Worm (Caenorhabditis elegans) whole organism, young adult: ENCODE measurements around the gene F44E2.8.
"Not testable (repeated sequence)": the region's sequence is repeated elsewhere in the genome, so short reads cannot be mapped to it uniquely, and the experiment has no call there.

Source experiments
- B0019.2 ChIP-seq: fragments of 200-800 bp; sonication (Bioruptor generic); conservative IDR thresholded peaks from 2 replicates; pipeline ENCODE4 v1.3.6; 2022; ENCODE audit warnings: missing genetic modification reagents, missing genetic modification characterization, missing compliant biosample characterization
- B0336.3 ChIP-seq: fragments of 200-800 bp; sonication (Bioruptor generic); IDR thresholded peaks from 2 replicates; pipeline ENCODE4 v1.3.6; 2022; ENCODE audit warnings: missing genetic modification characterization, missing compliant biosample characterization
- F33H1.4 ChIP-seq: fragments of 200-800 bp; sonication (Bioruptor generic); IDR thresholded peaks from 2 replicates; pipeline ENCODE4 v1.3.6; 2022; ENCODE audit warnings: missing genetic modification reagents, missing genetic modification characterization, missing compliant biosample characterization
- F49E8.2 ChIP-seq: sonication (generic microtip); optimal IDR thresholded peaks from 3 replicates; lab custom pipeline; 2017; ENCODE audit warnings: missing genetic modification characterization, mild to moderate bottlenecking, missing compliant biosample characterization, antibody characterized with exemption, moderate library complexity; ENCODE audit not compliant: insufficient read depth
- F52B5.7 ChIP-seq: sonication (generic microtip); optimal IDR thresholded peaks from 2 replicates; lab custom pipeline; 2016; ENCODE audit warnings: mild to moderate bottlenecking, missing genetic modification characterization, missing compliant biosample characterization
- F55B11.4 ChIP-seq: sonication (generic microtip); optimal IDR thresholded peaks from 2 replicates; lab custom pipeline; 2016; ENCODE audit warnings: missing compliant biosample characterization, missing genetic modification characterization, borderline replicate concordance; ENCODE audit not compliant: insufficient read depth
- F57C9.4 ChIP-seq: sonication (generic microtip); optimal IDR thresholded peaks from 2 replicates; lab custom pipeline; 2017; ENCODE audit warnings: mild to moderate bottlenecking, missing genetic modification characterization, missing compliant biosample characterization
- Y56A3A.18 ChIP-seq: fragments of 200-800 bp; sonication (Bioruptor generic); IDR thresholded peaks from 2 replicates; pipeline ENCODE4 v1.3.6; 2022; ENCODE audit warnings: missing genetic modification reagents, missing genetic modification characterization, missing compliant biosample characterization
- Y79H2A.3 ChIP-seq: fragments of 200-800 bp; sonication (Bioruptor generic); conservative IDR thresholded peaks from 2 replicates; pipeline ENCODE4 v1.3.6; 2022; ENCODE audit warnings: missing genetic modification reagents, missing genetic modification characterization, missing compliant biosample characterization
- Y95B8A.8 ChIP-seq: fragments of 200-800 bp; sonication (Bioruptor generic); IDR thresholded peaks from 2 replicates; pipeline ENCODE4 v1.3.6; 2022; ENCODE audit warnings: missing genetic modification reagents, missing genetic modification characterization, missing compliant biosample characterization
- aptf-3 ChIP-seq: fragments of 200-800 bp; sonication (Bioruptor generic); IDR thresholded peaks from 2 replicates; pipeline ENCODE4 v1.3.6; 2022; ENCODE audit warnings: missing genetic modification characterization, missing compliant biosample characterization
- atf-7 ChIP-seq: sonication (generic microtip); optimal IDR thresholded peaks from 2 replicates; lab custom pipeline; 2017; ENCODE audit warnings: mild to moderate bottlenecking, missing genetic modification characterization, missing compliant biosample characterization
- athp-1 ChIP-seq: sonication (generic microtip); optimal IDR thresholded peaks from 2 replicates; lab custom pipeline; 2017; ENCODE audit warnings: mild to moderate bottlenecking, missing genetic modification characterization, missing compliant biosample characterization
- attf-6 ChIP-seq: fragments of 200-800 bp; sonication (Bioruptor generic); IDR thresholded peaks from 2 replicates; pipeline ENCODE4 v1.3.6; 2022; ENCODE audit warnings: missing genetic modification reagents, missing genetic modification characterization, missing compliant biosample characterization
- cebp-1 ChIP-seq, 2 experiments: fragments of 200-800 bp in 1 of 2; sonication (Bioruptor generic) in 1 of 2; sonication (generic microtip) in 1 of 2; IDR thresholded peaks in 1 of 2; optimal IDR thresholded peaks in 1 of 2; 2 replicates each; pipeline versions ENCODE4 v1.3.6 to Lab custom; 2017 to 2022; ENCODE audit warnings: missing compliant biosample characterization in 2 of 2, missing genetic modification characterization in 2 of 2, mild to moderate bottlenecking in 1 of 2, missing genetic modification reagents in 1 of 2, moderate library complexity in 1 of 2
- cebp-2 ChIP-seq: fragments of 200-800 bp; sonication (Bioruptor generic); IDR thresholded peaks from 2 replicates; pipeline ENCODE4 v1.3.6; 2022; ENCODE audit warnings: missing genetic modification characterization, missing compliant biosample characterization
- ceh-27 ChIP-seq: fragments of 200-800 bp; sonication (Bioruptor generic); optimal IDR thresholded peaks from 2 replicates; lab custom pipeline; 2018; ENCODE audit warnings: mild to moderate bottlenecking, missing genetic modification characterization, moderate library complexity, missing compliant biosample characterization
- ceh-79 ChIP-seq: sonication (generic microtip); optimal IDR thresholded peaks from 2 replicates; lab custom pipeline; 2017; ENCODE audit warnings: mild to moderate bottlenecking, missing genetic modification characterization, missing compliant biosample characterization
- ceh-91 ChIP-seq: fragments of 200-800 bp; sonication (Bioruptor generic); IDR thresholded peaks from 2 replicates; pipeline ENCODE4 v1.3.6; 2022; ENCODE audit warnings: missing genetic modification reagents, missing genetic modification characterization, missing compliant biosample characterization
- ets-4 ChIP-seq: fragments of 200-800 bp; sonication (Bioruptor generic); optimal IDR thresholded peaks from 2 replicates; lab custom pipeline; 2018; ENCODE audit warnings: mild to moderate bottlenecking, missing genetic modification characterization, missing compliant biosample characterization
- hmg-1.2 ChIP-seq: fragments of 200-800 bp; sonication (Bioruptor generic); IDR thresholded peaks from 2 replicates; pipeline ENCODE4 v1.3.6; 2022; ENCODE audit warnings: missing genetic modification reagents, missing genetic modification characterization, missing compliant biosample characterization
- hrde-1 ChIP-seq: sonication (generic microtip); optimal IDR thresholded peaks from 2 replicates; lab custom pipeline; 2016; ENCODE audit warnings: missing genetic modification characterization, mild to moderate bottlenecking, missing compliant biosample characterization, moderate library complexity, missing genotype, missing genetic modification reagents, borderline replicate concordance
- hsf-1 ChIP-seq: fragments of 200-800 bp; sonication (Bioruptor generic); IDR thresholded peaks from 2 replicates; pipeline ENCODE4 v1.3.6; 2022; ENCODE audit warnings: missing genetic modification reagents, missing genetic modification characterization, missing compliant biosample characterization
- let-526 ChIP-seq: fragments of 200-800 bp; sonication (Bioruptor generic); IDR thresholded peaks from 2 replicates; pipeline ENCODE4 v1.3.6; 2022; ENCODE audit warnings: missing genetic modification reagents, missing genetic modification characterization, missing compliant biosample characterization
- lin-26 ChIP-seq: fragments of 200-800 bp; sonication (Bioruptor generic); IDR thresholded peaks from 2 replicates; pipeline ENCODE4 v1.3.6; 2022; ENCODE audit warnings: missing genetic modification reagents, missing genetic modification characterization, missing compliant biosample characterization
- lin-40 ChIP-seq: sonication (generic microtip); optimal IDR thresholded peaks from 2 replicates; lab custom pipeline; 2016; ENCODE audit warnings: missing genetic modification characterization, mild to moderate bottlenecking, missing compliant biosample characterization, missing genotype, missing genetic modification reagents
- lir-1 ChIP-seq: fragments of 200-800 bp; sonication (Bioruptor generic); conservative IDR thresholded peaks from 2 replicates; pipeline ENCODE4 v1.3.6; 2022; ENCODE audit warnings: missing genetic modification reagents, missing genetic modification characterization, missing compliant biosample characterization
- lsy-27 ChIP-seq: sonication (generic microtip); optimal IDR thresholded peaks from 2 replicates; lab custom pipeline; 2017; ENCODE audit warnings: missing genetic modification characterization, mild to moderate bottlenecking, missing compliant biosample characterization, antibody characterized with exemption, missing genotype, borderline replicate concordance; ENCODE audit not compliant: insufficient read depth
- madf-6 ChIP-seq: fragments of 200-800 bp; sonication (Bioruptor generic); IDR thresholded peaks from 2 replicates; pipeline ENCODE4 v1.3.6; 2022; ENCODE audit warnings: missing genetic modification reagents, missing genetic modification characterization, missing compliant biosample characterization
- nfya-1 ChIP-seq: sonication (generic microtip); optimal IDR thresholded peaks from 2 replicates; lab custom pipeline; 2017; ENCODE audit warnings: antibody characterized with exemption, missing compliant biosample characterization, missing genetic modification characterization, borderline replicate concordance; ENCODE audit not compliant: insufficient read depth
- nfyb-1 ChIP-seq: fragments of 200-800 bp; sonication (Bioruptor generic); IDR thresholded peaks from 2 replicates; pipeline ENCODE4 v1.3.6; 2022; ENCODE audit warnings: missing genetic modification reagents, missing genetic modification characterization, missing compliant biosample characterization
- nhr-80 ChIP-seq: sonication (generic microtip); optimal IDR thresholded peaks from 2 replicates; lab custom pipeline; 2016; ENCODE audit warnings: missing genetic modification characterization, missing compliant biosample characterization
- repo-1 ChIP-seq: sonication (generic microtip); optimal IDR thresholded peaks from 2 replicates; lab custom pipeline; 2017; ENCODE audit warnings: mild to moderate bottlenecking, missing genetic modification characterization, missing compliant biosample characterization
- sea-2 ChIP-seq: fragments of 200-800 bp; sonication (Bioruptor generic); IDR thresholded peaks from 2 replicates; pipeline ENCODE4 v1.3.6; 2022; ENCODE audit warnings: missing genetic modification characterization, missing compliant biosample characterization
- unc-130 ChIP-seq: sonication (generic microtip); optimal IDR thresholded peaks from 2 replicates; lab custom pipeline; 2016; ENCODE audit warnings: missing genetic modification reagents, missing genetic modification characterization, missing compliant biosample characterization
- xnd-1 ChIP-seq: sonication (generic microtip); optimal IDR thresholded peaks from 2 replicates; lab custom pipeline; 2016; ENCODE audit warnings: missing genotype, missing genetic modification reagents, missing genetic modification characterization, missing compliant biosample characterization
- zfh-2 ChIP-seq: fragments of 200-800 bp; sonication (Bioruptor generic); conservative IDR thresholded peaks from 2 replicates; pipeline ENCODE4 v1.3.6; 2022; ENCODE audit warnings: missing genetic modification reagents, missing genetic modification characterization, missing compliant biosample characterization
- zim-3 ChIP-seq: sonication (generic microtip); optimal IDR thresholded peaks from 2 replicates; lab custom pipeline; 2017; ENCODE audit warnings: mild to moderate bottlenecking, missing genetic modification characterization, moderate library complexity, missing compliant biosample characterization
- ztf-18 ChIP-seq: sonication (generic microtip); optimal IDR thresholded peaks from 2 replicates; lab custom pipeline; 2016; ENCODE audit warnings: missing genotype, mild to moderate bottlenecking, missing genetic modification characterization, missing compliant biosample characterization
- ztf-25 ChIP-seq: fragments of 200-800 bp; sonication (Bioruptor generic); IDR thresholded peaks from 2 replicates; pipeline ENCODE4 v1.3.6; 2022; ENCODE audit warnings: missing genetic modification reagents, missing genetic modification characterization, missing compliant biosample characterization
- ztf-26 ChIP-seq: sonication (generic microtip); optimal IDR thresholded peaks from 2 replicates; lab custom pipeline; 2017; ENCODE audit warnings: missing genetic modification characterization, missing compliant biosample characterization

F44E2.8 gene

ce11 chrIII:8849507-8849906 lies at the start of gene F44E2.8:
Gene F44E2.8 (minus strand): TSS chrIII:8849877.
- peak; percentile 55 for TF ChIP-seq madf-6 (GFP tag; lab: Robert Waterston, UW)
- peak; percentile 17 for TF ChIP-seq ztf-18
- no peak for TF ChIP-seq lir-1 (GFP tag; lab: Robert Waterston, UW)
- no peak for TF ChIP-seq B0336.3 (GFP tag; lab: Robert Waterston, UW)
- no peak for TF ChIP-seq F57C9.4
- no peak for TF ChIP-seq nhr-80 (tag; lab: Kevin White, UChicago)
- no peak for TF ChIP-seq ztf-26 (tag; lab: Kevin White, UChicago)
- TF ChIP-seq ceh-91 (GFP tag; lab: Robert Waterston, UW) = no peak
- TF ChIP-seq lin-40 (tag; lab: Kevin White, UChicago) = no peak
- TF ChIP-seq nfyb-1 (GFP tag; lab: Robert Waterston, UW) = 0 out of 2 replicates have a peak, but pooled peaks have one; percentile 52
- peak; percentile 14 for TF ChIP-seq xnd-1 (tag; lab: Kevin White, UChicago)
- TF ChIP-seq repo-1 (tag; lab: Kevin White, UChicago) = peak; percentile 38
- no peak for TF ChIP-seq zim-3 (tag; lab: Kevin White, UChicago)
- TF ChIP-seq lin-26 = no peak
- TF ChIP-seq cebp-2 = no peak
- peak; percentile 17 for TF ChIP-seq athp-1 (tag; lab: Kevin White, UChicago)
- TF ChIP-seq hmg-1.2 (GFP tag; lab: Robert Waterston, UW) = 0 out of 2 replicates have a peak, but pooled peaks have one; percentile 16
- TF ChIP-seq attf-6 (GFP tag; lab: Robert Waterston, UW) = 0 out of 2 replicates have a peak, but pooled peaks have one; percentile 15

ce11 chrIII:8898267-8898666 lies 48.6 kb upstream of the F44E2.8 start:
- TF ChIP-seq ceh-79 (tag; lab: Kevin White, UChicago) = peak; percentile 40
- TF ChIP-seq madf-6 (GFP tag; lab: Robert Waterston, UW) = peak; percentile 70
- TF ChIP-seq Y79H2A.3 (GFP tag; lab: Robert Waterston, UW) = peak; percentile 96
- TF ChIP-seq attf-6 (GFP tag; lab: Robert Waterston, UW) = 0 out of 2 replicates have a peak, but pooled peaks have one; percentile 23
- TF ChIP-seq Y56A3A.18 (GFP tag; lab: Robert Waterston, UW) = peak; percentile 38; the same call in 1 of the 2 replicates
- TF ChIP-seq aptf-3 (GFP tag; lab: Robert Waterston, UW) = 0 out of 2 replicates have a peak, but pooled peaks have one; percentile 54
- TF ChIP-seq F33H1.4 (GFP tag; lab: Robert Waterston, UW) = peak; percentile 34; the same call in 1 of the 2 replicates
- TF ChIP-seq B0019.2 (GFP tag; lab: Robert Waterston, UW) = peak; percentile 47; the same call in 1 of the 2 replicates
- TF ChIP-seq cebp-1 (GFP tag; IDR thresholded peaks at IDR 0.05; lab: Robert Waterston, UW) = not testable (repeated sequence)
- peak; percentile 15 for TF ChIP-seq cebp-1 (tag; optimal IDR thresholded peaks at IDR 0.05; lab: Kevin White, UChicago)
- peak; percentile 48; the same call in 1 of the 2 replicates for TF ChIP-seq Y95B8A.8 (GFP tag; lab: Robert Waterston, UW)
- TF ChIP-seq hrde-1 (tag; lab: Kevin White, UChicago) = peak; percentile 35
- TF ChIP-seq hsf-1 (GFP tag; lab: Robert Waterston, UW) = 0 out of 2 replicates have a peak, but pooled peaks have one; percentile 48

- TF ChIP-seq lin-40 (tag; lab: Kevin White, UChicago) = no peak
- no peak for TF ChIP-seq nfya-1 (tag; lab: Kevin White, UChicago)
- TF ChIP-seq ztf-25 (GFP tag; lab: Robert Waterston, UW) = no peak
- no peak for TF ChIP-seq xnd-1 (tag; lab: Kevin White, UChicago)
- no peak for TF ChIP-seq attf-6 (GFP tag; lab: Robert Waterston, UW)
Measured at ce11 chrIII:8894782-8895181, 45.1 kb upstream of the F44E2.8 start, which contains the start of gene asna-1. Gene asna-1 (plus strand): TSS chrIII:8895082.

ce11 chrIII:8893464-8893863 lies 43.8 kb upstream of the F44E2.8 start, which contains the start of gene ZK637.4:
Gene ZK637.4 (plus strand): TSS chrIII:8893764.
- TF ChIP-seq let-526 (GFP tag; lab: Robert Waterston, UW) = no peak
- TF ChIP-seq F55B11.4 (tag; lab: Kevin White, UChicago) = no peak
- no peak for TF ChIP-seq ets-4
- no peak for TF ChIP-seq unc-130 (GFP tag; lab: Kevin White, UChicago)
- TF ChIP-seq repo-1 (tag; lab: Kevin White, UChicago) = no peak
- TF ChIP-seq lsy-27 = no peak
- TF ChIP-seq xnd-1 (tag; lab: Kevin White, UChicago) = no peak
- TF ChIP-seq atf-7 (tag; lab: Kevin White, UChicago) = no peak
- no peak for TF ChIP-seq zfh-2 (GFP tag; lab: Robert Waterston, UW)
- TF ChIP-seq F49E8.2 (tag; lab: Kevin White, UChicago) = no peak
- TF ChIP-seq nfyb-1 (GFP tag; lab: Robert Waterston, UW) = no peak
- TF ChIP-seq sea-2 = no peak
- no peak for TF ChIP-seq F52B5.7
- TF ChIP-seq ceh-27 (GFP tag; lab: Kevin White, UChicago) = no peak
